Worm (Caenorhabditis elegans) whole organism, L2 larva: ENCODE measurements around the gene srj-37.

ENCODE experiments used
- R02D3.7 ChIP-seq: fragments of 150-350 bp; optimal IDR thresholded peaks from 2 replicates; lab custom pipeline; 2014; ENCODE audit warnings: missing biosample characterization, missing genetic modification characterization
- aly-2 ChIP-seq: fragments of 150-350 bp; optimal IDR thresholded peaks from 2 replicates; lab custom pipeline; 2014; ENCODE audit warnings: missing biosample characterization, missing genetic modification characterization
- ama-1 ChIP-seq: fragments of 150-350 bp; optimal IDR thresholded peaks from 2 replicates; lab custom pipeline; 2018; ENCODE audit warnings: inconsistent platforms
- ceh-82 ChIP-seq: fragments of 150-350 bp; optimal IDR thresholded peaks from 2 replicates; lab custom pipeline; 2014; ENCODE audit warnings: missing biosample characterization, missing genetic modification characterization
- gmeb-1 ChIP-seq: fragments of 150-350 bp; optimal IDR thresholded peaks from 2 replicates; lab custom pipeline; 2014; ENCODE audit warnings: missing biosample characterization, missing genetic modification characterization
- lin-13 ChIP-seq: fragments of 150-350 bp; optimal IDR thresholded peaks from 2 replicates; lab custom pipeline; 2014; ENCODE audit warnings: missing biosample characterization, missing genetic modification reagents, missing genetic modification characterization
- nhr-12 ChIP-seq: fragments of 150-350 bp; optimal IDR thresholded peaks from 2 replicates; lab custom pipeline; 2014; ENCODE audit warnings: missing biosample characterization, missing genetic modification characterization
- nhr-77 ChIP-seq: fragments of 150-350 bp; optimal IDR thresholded peaks from 2 replicates; lab custom pipeline; 2014; ENCODE audit warnings: missing biosample characterization, missing genetic modification characterization
- peb-1 ChIP-seq: fragments of 150-350 bp; optimal IDR thresholded peaks from 2 replicates; lab custom pipeline; 2014; ENCODE audit warnings: missing biosample characterization, missing genetic modification characterization
- sem-4 ChIP-seq: fragments of 150-350 bp; optimal IDR thresholded peaks from 2 replicates; lab custom pipeline; 2014; ENCODE audit warnings: missing biosample characterization, missing genetic modification reagents, missing genetic modification characterization
- unc-39 ChIP-seq: fragments of 150-350 bp; optimal IDR thresholded peaks from 2 replicates; lab custom pipeline; 2014; ENCODE audit warnings: missing biosample characterization, missing genetic modification characterization
- unc-62 ChIP-seq: fragments of 150-350 bp; optimal IDR thresholded peaks from 2 replicates; lab custom pipeline; 2014; ENCODE audit warnings: missing biosample characterization, missing genetic modification reagents, missing genetic modification characterization
- ztf-11 ChIP-seq: sonication (generic microtip); optimal IDR thresholded peaks from 2 replicates; lab custom pipeline; 2017; ENCODE audit warnings: missing biosample characterization, missing genetic modification characterization

ce11 chrV:646888-647287, 8.5 kb downstream of the srj-37 start, which contains the start of gene ugt-42:
- TF ChIP-seq ztf-11 (tag; lab: Kevin White, UChicago), result no peak
- no peak for TF ChIP-seq nhr-77
- TF ChIP-seq R02D3.7 (tag; lab: Kevin White, UChicago), result no peak
- no peak for TF ChIP-seq unc-39 (tag; lab: Kevin White, UChicago)
- no peak for TF ChIP-seq unc-62 (GFP tag; lab: Kevin White, UChicago)
- no peak for TF ChIP-seq aly-2 (tag; lab: Kevin White, UChicago)
- TF ChIP-seq nhr-12 (tag; lab: Kevin White, UChicago), result no peak
- TF ChIP-seq sem-4 (tag; lab: Kevin White, UChicago), result no peak
- no peak for TF ChIP-seq ama-1 (lab: Kevin White, UChicago)
- no peak for TF ChIP-seq gmeb-1 (tag; lab: Kevin White, UChicago)
- TF ChIP-seq ceh-82 (tag; lab: Kevin White, UChicago), result no peak
- TF ChIP-seq lin-13 (GFP tag; lab: Kevin White, UChicago), result no peak
- no peak for TF ChIP-seq peb-1
